Worm (Caenorhabditis elegans): Measurements from ENCODE around the gene D1044.7.

DNA sequence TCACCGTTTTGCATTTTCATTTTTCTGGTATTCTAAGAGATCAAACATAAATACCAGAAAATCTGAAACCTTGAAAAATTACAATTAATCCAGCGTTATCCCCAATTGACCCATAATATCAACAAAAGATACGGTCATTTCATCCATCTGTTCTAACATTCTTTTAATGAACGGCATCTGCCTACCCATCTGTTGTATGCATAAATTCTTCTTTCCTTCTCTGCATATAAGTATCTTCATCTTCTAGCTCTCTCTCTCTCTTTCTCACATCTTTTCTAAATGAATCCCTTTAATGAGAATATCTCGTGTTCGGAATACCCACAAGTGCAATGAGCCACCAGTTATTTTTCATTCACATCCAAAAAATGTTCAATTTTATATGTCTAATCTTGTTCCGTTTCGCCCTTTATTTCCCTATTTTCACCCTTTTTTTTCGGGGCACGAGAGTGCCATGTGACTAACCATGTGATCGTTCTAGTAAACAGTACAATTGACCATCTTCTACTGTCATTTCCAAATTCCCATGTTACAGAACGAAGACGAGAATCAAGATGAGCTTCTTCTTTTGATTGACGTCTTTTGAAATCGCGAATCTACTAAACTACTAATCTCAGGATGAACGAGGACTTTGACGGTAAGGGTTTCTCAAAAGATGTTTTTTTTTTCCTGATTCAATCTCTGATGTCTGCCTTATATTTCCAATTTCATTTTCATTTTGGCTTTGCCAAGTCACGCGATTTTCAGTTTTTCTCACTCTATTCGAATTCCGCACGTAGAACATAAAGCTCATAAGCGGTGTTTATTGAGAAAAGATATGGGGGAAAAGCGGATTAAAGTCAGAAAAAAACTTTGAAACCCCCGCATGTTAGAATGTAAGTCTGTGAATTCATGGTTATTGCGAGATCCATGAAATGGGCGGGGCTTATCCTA is 6.9 kb downstream of the D1044.7 start, which contains the start of gene R02F2.1:
- TF ChIP-seq lsy-2 (tag; optimal IDR thresholded peaks at IDR 0.05) (no peak), lin-13 (tag; optimal IDR thresholded peaks at IDR 0.05) (no peak), flh-1 (GFP tag; optimal IDR thresholded peaks at IDR 0.05) (no peak), nhr-237 (tag; optimal IDR thresholded peaks at IDR 0.05) (no peak), sem-2 (GFP tag; optimal IDR thresholded peaks at IDR 0.05) (no peak), elt-1 (tag; optimal IDR thresholded peaks at IDR 0.05; ENCODE audit: borderline replicate concordance, insufficient read depth) (no peak), elt-3 (tag; optimal IDR thresholded peaks at IDR 0.05) (no peak), snpc-4 (tag; optimal IDR thresholded peaks at IDR 0.05) (no peak), unc-62 (GFP tag; optimal IDR thresholded peaks at IDR 0.05) (no peak), nhr-12 (tag; optimal IDR thresholded peaks at IDR 0.05) (no peak), ces-1 (GFP tag; optimal IDR thresholded peaks at IDR 0.05) (peak; percentile 84)

Measured in whole organism, mixed stage, embryonic.